Fruit fly (Drosophila melanogaster) whole organism, embryonic: Measurements from ENCODE around the gene CG4025.

Experiments
- Antp ChIP-seq: fragments of 200-800 bp; sonication (Bioruptor generic); optimal IDR thresholded peaks from 3 replicates; lab custom pipeline; 2016; ENCODE audit warnings: missing biosample characterization, missing genetic modification characterization
- Awh ChIP-seq: fragments of 200-800 bp; sonication (Bioruptor generic); IDR thresholded peaks from 2 replicates; pipeline ENCODE4, ENCODE4 v1.3.6; 2022; ENCODE audit warnings: missing biosample characterization, missing genetic modification characterization
- Bdp1 ChIP-seq: fragments of 200-800 bp; sonication (Bioruptor generic); optimal IDR thresholded peaks from 3 replicates; lab custom pipeline; 2016; ENCODE audit warnings: missing biosample characterization, missing genetic modification characterization
- CG15601 ChIP-seq: fragments of 200-800 bp; sonication (Bioruptor generic); optimal IDR thresholded peaks from 3 replicates; lab custom pipeline; 2019; ENCODE audit warnings: missing biosample characterization, mild to moderate bottlenecking, missing genetic modification characterization, moderate library complexity
- CG1603 ChIP-seq: fragments of 200-800 bp; sonication (Bioruptor generic); optimal IDR thresholded peaks from 2 replicates; lab custom pipeline; 2019; ENCODE audit warnings: missing biosample characterization, mild to moderate bottlenecking, missing genetic modification characterization, moderate library complexity
- CG17568 ChIP-seq: fragments of 200-800 bp; sonication (Bioruptor generic); optimal IDR thresholded peaks from 2 replicates; lab custom pipeline; 2018; ENCODE audit warnings: missing biosample characterization, mild to moderate bottlenecking, missing genetic modification characterization, moderate library complexity
- CG17802 ChIP-seq: fragments of 200-800 bp; sonication (Bioruptor generic); optimal IDR thresholded peaks from 2 replicates; lab custom pipeline; 2018; ENCODE audit warnings: missing biosample characterization, mild to moderate bottlenecking, missing genetic modification characterization, moderate library complexity
- CG18764 ChIP-seq: fragments of 200-800 bp; sonication (Bioruptor generic); optimal IDR thresholded peaks from 3 replicates; lab custom pipeline; 2016; ENCODE audit warnings: missing biosample characterization, missing genetic modification characterization
- CG2129 ChIP-seq: fragments of 200-800 bp; sonication (Bioruptor generic); IDR thresholded peaks from 2 replicates; pipeline ENCODE4 v1.3.6; 2022; ENCODE audit warnings: missing biosample characterization, missing genetic modification characterization; ENCODE audit not compliant: partially characterized antibody
- CG32772 ChIP-seq: fragments of 200-800 bp; sonication (Bioruptor generic); IDR thresholded peaks from 2 replicates; pipeline ENCODE4 v1.3.6; 2022; ENCODE audit warnings: missing biosample characterization, missing genetic modification characterization
- CG7556 ChIP-seq: fragments of 200-800 bp; sonication (Bioruptor generic); optimal IDR thresholded peaks from 2 replicates; lab custom pipeline; 2017; ENCODE audit warnings: missing biosample characterization, mild to moderate bottlenecking, missing genetic modification characterization
- CG8765 ChIP-seq: fragments of 200-800 bp; sonication (Bioruptor generic); IDR thresholded peaks from 2 replicates; pipeline ENCODE4 v1.3.6; 2022; ENCODE audit warnings: missing biosample characterization, missing genetic modification characterization
- CG9932 ChIP-seq: fragments of 200-800 bp; sonication (Bioruptor generic); IDR thresholded peaks from 2 replicates; pipeline ENCODE4 v1.3.6; 2022; ENCODE audit warnings: missing biosample characterization, missing genetic modification characterization
- Drgx ChIP-seq: fragments of 200-800 bp; sonication (Bioruptor generic); IDR thresholded peaks from 2 replicates; pipeline ENCODE4 v1.3.6; 2022; ENCODE audit warnings: missing biosample characterization, missing genetic modification characterization
- Elba2 ChIP-seq: fragments of 200-800 bp; sonication (Bioruptor generic); optimal IDR thresholded peaks from 3 replicates; lab custom pipeline; 2016; ENCODE audit warnings: missing biosample characterization, missing genetic modification characterization
- GATAe ChIP-seq: fragments of 200-800 bp; sonication (Bioruptor generic); conservative IDR thresholded peaks from 2 replicates; pipeline ENCODE4 v1.3.6; 2022; ENCODE audit warnings: missing biosample characterization, missing genetic modification characterization
- HmgZ ChIP-seq: fragments of 200-800 bp; sonication (Bioruptor generic); optimal IDR thresholded peaks from 2 replicates; lab custom pipeline; 2018; ENCODE audit warnings: missing biosample characterization, mild to moderate bottlenecking, missing genetic modification characterization
- Hmr ChIP-seq: fragments of 200-800 bp; sonication (Bioruptor generic); optimal IDR thresholded peaks from 3 replicates; lab custom pipeline; 2017; ENCODE audit warnings: mild to moderate bottlenecking, missing biosample characterization, missing genetic modification reagents, missing genetic modification characterization
- Hr39 ChIP-seq: fragments of >200 bp; optimal IDR thresholded peaks from 2 replicates; lab custom pipeline; 2017
- MTF-1 ChIP-seq: fragments of 200-800 bp; sonication (Bioruptor generic); optimal IDR thresholded peaks from 2 replicates; lab custom pipeline; 2018; ENCODE audit warnings: missing biosample characterization, mild to moderate bottlenecking, missing genetic modification characterization, borderline replicate concordance
- Max ChIP-seq: fragments of 200-800 bp; sonication (Bioruptor generic); optimal IDR thresholded peaks from 2 replicates; lab custom pipeline; 2016; ENCODE audit warnings: missing biosample characterization, mild to moderate bottlenecking, missing genetic modification characterization
- NC2α ChIP-seq: fragments of 200-800 bp; sonication (Bioruptor generic); optimal IDR thresholded peaks from 2 replicates; lab custom pipeline; 2016; ENCODE audit warnings: missing biosample characterization, missing genetic modification characterization
- NFAT ChIP-seq: fragments of 200-800 bp; sonication (Bioruptor generic); IDR thresholded peaks from 2 replicates; pipeline ENCODE4 v1.3.6; 2022; ENCODE audit warnings: missing biosample characterization, missing genetic modification characterization
- Optix ChIP-seq: fragments of 200-800 bp; sonication (Bioruptor generic); IDR thresholded peaks from 3 replicates; pipeline ENCODE4 v1.3.6; 2022; ENCODE audit warnings: missing biosample characterization, missing genetic modification characterization
- Side ChIP-seq: fragments of 200-800 bp; sonication (Bioruptor generic); optimal IDR thresholded peaks from 2 replicates; lab custom pipeline; 2016; ENCODE audit warnings: missing biosample characterization, missing genetic modification characterization
- TFAM ChIP-seq: fragments of 200-800 bp; sonication (Bioruptor generic); optimal IDR thresholded peaks from 2 replicates; lab custom pipeline; 2017; ENCODE audit warnings: missing biosample characterization, missing genetic modification characterization, inconsistent platforms
- Tbp ChIP-seq: fragments of >200 bp; optimal IDR thresholded peaks from 2 replicates; lab custom pipeline; 2018; ENCODE audit warnings: missing biosample characterization, missing genetic modification characterization
- Vsx1 ChIP-seq: fragments of 200-800 bp; sonication (Bioruptor generic); optimal IDR thresholded peaks from 2 replicates; lab custom pipeline; 2017; ENCODE audit warnings: missing biosample characterization, mild to moderate bottlenecking, missing genetic modification characterization, missing genetic modification reagents
- ato ChIP-seq: fragments of 200-800 bp; sonication (Bioruptor generic); IDR thresholded peaks from 2 replicates; pipeline ENCODE4 v1.3.6; 2022; ENCODE audit warnings: missing biosample characterization, missing genetic modification characterization; ENCODE audit not compliant: partially characterized antibody
- bigmax ChIP-seq: fragments of 200-800 bp; sonication (Bioruptor generic); optimal IDR thresholded peaks from 2 replicates; lab custom pipeline; 2018; ENCODE audit warnings: missing biosample characterization, mild to moderate bottlenecking, missing genetic modification characterization
- caup ChIP-seq: fragments of 200-800 bp; sonication (Bioruptor generic); optimal IDR thresholded peaks from 3 replicates; lab custom pipeline; 2017; ENCODE audit warnings: missing biosample characterization, mild to moderate bottlenecking, missing genetic modification characterization, moderate library complexity; ENCODE audit not compliant: severe bottlenecking
- crc ChIP-seq: fragments of 200-800 bp; sonication (Bioruptor generic); optimal IDR thresholded peaks from 2 replicates; lab custom pipeline; 2016; ENCODE audit warnings: missing biosample characterization, missing genetic modification characterization
- croc ChIP-seq: fragments of 200-800 bp; sonication (Bioruptor generic); conservative IDR thresholded peaks from 3 replicates; pipeline ENCODE4 v1.3.6; 2022; ENCODE audit warnings: missing biosample characterization, missing genetic modification characterization
- da ChIP-seq: fragments of 200-800 bp; sonication (Bioruptor generic); optimal IDR thresholded peaks from 2 replicates; lab custom pipeline; 2016; ENCODE audit warnings: missing biosample characterization, missing genetic modification characterization
- danr ChIP-seq: fragments of 200-800 bp; sonication (Bioruptor generic); IDR thresholded peaks from 2 replicates; pipeline ENCODE4 v1.3.6; 2022; ENCODE audit warnings: missing biosample characterization, missing genetic modification characterization
- dpn ChIP-seq, 2 experiments: fragments of 200-800 bp; sonication (Bioruptor generic); optimal IDR thresholded peaks; 3 replicates each; lab custom pipeline; 2016; ENCODE audit warnings: missing biosample characterization in 2 of 2, missing genetic modification characterization in 2 of 2
- ems ChIP-seq: fragments of 200-800 bp; sonication (Bioruptor generic); optimal IDR thresholded peaks from 3 replicates; lab custom pipeline; 2016; ENCODE audit warnings: missing biosample characterization, missing genetic modification characterization
- ftz-f1 ChIP-seq: fragments of 200-800 bp; sonication (Bioruptor generic); optimal IDR thresholded peaks from 2 replicates; lab custom pipeline; 2016; ENCODE audit warnings: missing biosample characterization, missing genetic modification characterization
- gsb-n ChIP-seq: fragments of 200-800 bp; sonication (Bioruptor generic); optimal IDR thresholded peaks from 3 replicates; lab custom pipeline; 2018; ENCODE audit warnings: missing biosample characterization, mild to moderate bottlenecking, missing genetic modification characterization
- ham ChIP-seq: fragments of 200-800 bp; sonication (Bioruptor generic); IDR thresholded peaks from 2 replicates; pipeline ENCODE4 v1.3.6; 2022; ENCODE audit warnings: missing biosample characterization, missing genetic modification characterization
- insv ChIP-seq, 2 experiments: fragments of 200-800 bp; sonication (Bioruptor generic); optimal IDR thresholded peaks; 3 replicates each; lab custom pipeline; 2016 to 2018; ENCODE audit warnings: missing biosample characterization in 2 of 2, missing genetic modification characterization in 2 of 2
- org-1 ChIP-seq: fragments of 200-800 bp; sonication (Bioruptor generic); optimal IDR thresholded peaks from 2 replicates; lab custom pipeline; 2017; ENCODE audit warnings: missing biosample characterization, missing genetic modification characterization
- pzg ChIP-seq: fragments of 200-800 bp; sonication (Bioruptor generic); optimal IDR thresholded peaks from 3 replicates; lab custom pipeline; 2018; ENCODE audit warnings: missing biosample characterization, mild to moderate bottlenecking, missing genetic modification characterization, moderate library complexity
- sens ChIP-seq: fragments of 200-800 bp; sonication (Bioruptor generic); peaks from one replicate; lab custom pipeline; 2016; ENCODE audit warnings: missing biosample characterization, missing genetic modification characterization
- shn ChIP-seq: fragments of 200-800 bp; sonication (Bioruptor generic); optimal IDR thresholded peaks from 3 replicates; lab custom pipeline; 2016; ENCODE audit warnings: missing biosample characterization, missing genetic modification characterization
- sna ChIP-seq: fragments of 200-800 bp; sonication (Bioruptor generic); IDR thresholded peaks from 2 replicates; pipeline ENCODE4 v1.3.6; 2022; ENCODE audit warnings: missing biosample characterization, missing genetic modification characterization; ENCODE audit not compliant: partially characterized antibody
- sob ChIP-seq: fragments of 200-800 bp; sonication (Bioruptor generic); IDR thresholded peaks from 2 replicates; pipeline ENCODE4 v1.3.6; 2022; ENCODE audit warnings: missing biosample characterization, missing genetic modification characterization
- stc ChIP-seq: fragments of 200-800 bp; sonication (Bioruptor generic); IDR thresholded peaks from 2 replicates; pipeline ENCODE4 v1.3.6; 2022; ENCODE audit warnings: missing biosample characterization, missing genetic modification characterization
- tgo ChIP-seq: fragments of 200-800 bp; sonication (Bioruptor generic); IDR thresholded peaks from 3 replicates; pipeline ENCODE4 v1.3.6; 2022; ENCODE audit warnings: missing biosample characterization, missing genetic modification characterization
- trem ChIP-seq: fragments of 200-800 bp; optimal IDR thresholded peaks from 3 replicates; lab custom pipeline; 2019; ENCODE audit warnings: missing biosample characterization, mild to moderate bottlenecking, missing genetic modification characterization, moderate library complexity

The CG4025 gene

DNA sequence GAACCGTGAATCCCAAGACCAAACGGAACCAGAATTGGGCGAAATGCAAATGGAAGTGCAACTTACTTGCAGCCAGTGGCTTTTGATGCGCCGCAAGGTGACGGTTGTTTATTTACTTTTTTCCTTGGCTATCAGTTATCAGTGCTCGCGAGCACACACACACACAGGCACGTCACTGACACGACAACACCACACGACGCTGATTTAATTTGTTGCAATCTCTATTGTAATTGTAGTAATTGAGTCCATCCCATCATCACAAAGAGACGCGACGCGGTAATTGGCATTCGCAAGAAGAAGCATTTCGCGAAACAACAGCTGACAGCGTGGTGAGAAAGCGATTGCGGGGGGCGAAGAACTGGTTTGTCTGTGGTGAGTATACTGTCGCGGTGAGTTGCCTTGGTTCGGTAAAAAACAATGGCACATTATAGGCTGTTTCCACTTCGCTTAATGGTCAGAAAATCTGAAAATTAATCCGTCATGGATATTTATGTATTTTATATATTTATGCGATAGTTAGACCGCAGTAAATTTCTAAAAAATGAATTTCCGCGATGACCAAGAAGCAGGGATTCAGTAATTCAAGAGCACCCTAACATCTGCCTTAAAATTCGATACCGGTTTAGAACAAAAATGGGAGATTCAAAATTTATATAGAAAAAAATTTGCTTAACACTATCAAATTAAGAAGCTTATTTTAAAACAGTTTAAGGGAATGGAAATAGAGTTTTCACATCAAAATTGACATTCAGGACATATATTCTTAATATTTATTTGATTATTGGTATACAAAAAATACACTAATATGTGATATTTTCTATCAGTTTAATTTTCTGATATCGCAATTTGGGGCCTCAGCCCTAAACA, 34.6 kb upstream of the CG4025 start, which contains the start of the genes Actn and usp (continued):
- no peak for TF ChIP-seq insv (GFP tag; optimal IDR thresholded peaks at IDR 0.05; lab: Kevin White, UChicago)
- TF ChIP-seq CG32772 (GFP tag; lab: Robert Waterston, UW) = no peak
- TF ChIP-seq crc (GFP tag; lab: Kevin White, UChicago) = no peak
- no peak for TF ChIP-seq CG2129 (GFP tag; lab: Robert Waterston, UW)
- TF ChIP-seq Elba2 = no peak
- TF ChIP-seq croc (GFP tag; lab: Robert Waterston, UW) = no peak
- TF ChIP-seq caup (GFP tag; lab: Kevin White, UChicago) = no peak
- TF ChIP-seq MTF-1 (GFP tag; lab: Kevin White, UChicago) = no peak
- TF ChIP-seq Tbp (GFP tag; lab: Kevin White, UChicago) = no peak
- TF ChIP-seq trem (tag; lab: Kevin White, UChicago) = peak; percentile 56
- no peak for TF ChIP-seq CG17568 (GFP tag; lab: Kevin White, UChicago)
- no peak for TF ChIP-seq ems
- no peak for TF ChIP-seq org-1 (GFP tag; lab: Kevin White, UChicago)
- peak; percentile 16; the same call in 1 of the 2 replicates for TF ChIP-seq CG9932 (GFP tag; lab: Robert Waterston, UW)
- peak; percentile 83 for TF ChIP-seq CG17802
- peak; percentile 30 for TF ChIP-seq HmgZ
- TF ChIP-seq gsb-n = peak; percentile 58
- no peak for TF ChIP-seq bigmax
- TF ChIP-seq da (GFP tag; lab: Kevin White, UChicago) = no peak
- no peak for TF ChIP-seq Vsx1 (GFP tag; lab: Kevin White, UChicago)
- no peak for TF ChIP-seq Bdp1
- TF ChIP-seq sna (GFP tag; lab: Robert Waterston, UW) = no peak
- no peak for TF ChIP-seq GATAe
- TF ChIP-seq Max (GFP tag; lab: Kevin White, UChicago) = no peak
- TF ChIP-seq pzg (GFP tag; lab: Kevin White, UChicago) = peak; percentile 49
- no peak for TF ChIP-seq shn (GFP tag; lab: Kevin White, UChicago)
- peak; percentile 49 for TF ChIP-seq Drgx (GFP tag; lab: Robert Waterston, UW)
- no peak for TF ChIP-seq TFAM (GFP tag; lab: Kevin White, UChicago)
- peak; percentile 49 for TF ChIP-seq CG1603 (tag; lab: Kevin White, UChicago)
- no peak for TF ChIP-seq ham (GFP tag; lab: Robert Waterston, UW)
- peak; percentile 22; the same call in 1 of the 2 replicates for TF ChIP-seq sob (GFP tag; lab: Robert Waterston, UW)
- no peak for TF ChIP-seq tgo (GFP tag; lab: Robert Waterston, UW)
- no peak for TF ChIP-seq CG15601 (tag; lab: Kevin White, UChicago)
- no peak for TF ChIP-seq CG7556 (GFP tag; lab: Kevin White, UChicago)
- TF ChIP-seq Hmr (GFP tag; lab: Kevin White, UChicago) = peak; percentile 12
- no peak for TF ChIP-seq stc (GFP tag; lab: Robert Waterston, UW)
- TF ChIP-seq Side (GFP tag; lab: Kevin White, UChicago) = no peak
- peak in 1 of 2 experiments; percentile 8 for TF ChIP-seq dpn (GFP tag; optimal IDR thresholded peaks at IDR 0.05; lab: Kevin White, UChicago)
- TF ChIP-seq Antp = no peak
- TF ChIP-seq CG18764 (GFP tag; lab: Kevin White, UChicago) = no peak
- TF ChIP-seq Optix (GFP tag; lab: Robert Waterston, UW) = no peak
- peak; percentile 86 for TF ChIP-seq sens (GFP tag; lab: Kevin White, UChicago)
- TF ChIP-seq NC2α = no peak
- TF ChIP-seq ftz-f1 = no peak
- no peak for TF ChIP-seq Awh (GFP tag; lab: Robert Waterston, UW)
- TF ChIP-seq danr (GFP tag; lab: Robert Waterston, UW) = no peak
- no peak for TF ChIP-seq NFAT (GFP tag; lab: Robert Waterston, UW)
- TF ChIP-seq Hr39 = no peak
- no peak for TF ChIP-seq CG8765
- TF ChIP-seq ato (GFP tag; lab: Robert Waterston, UW) = no peak
